Fruit fly (Drosophila melanogaster): ENCODE data around the gene Or85f.
A peak's percentile ranks its signal among the peaks of the same experiment; 100 is the strongest.

Gene Or85f

dm6 chr3R:9393542-9394025 lies 4.4 kb upstream of the Or85f start (continued):
- peak; percentile 70 for TF ChIP-seq dmrt99B (tag; optimal IDR thresholded peaks at IDR 0.05)
- TF ChIP-seq CG6654 (GFP tag; optimal IDR thresholded peaks at IDR 0.05): peak; percentile 42
- TF ChIP-seq da (GFP tag; optimal IDR thresholded peaks at IDR 0.05): no peak
- TF ChIP-seq dmrt11E (tag; optimal IDR thresholded peaks at IDR 0.05): peak; percentile 91
- TF ChIP-seq CG18011 (GFP tag; optimal IDR thresholded peaks at IDR 0.05): peak; percentile 7
- TF ChIP-seq exex (tag; optimal IDR thresholded peaks at IDR 0.05): peak; percentile 4
- no peak for TF ChIP-seq Hr39 (optimal IDR thresholded peaks at IDR 0.05)
- peak; percentile 25 for TF ChIP-seq MESR4 (GFP tag; optimal IDR thresholded peaks at IDR 0.05)
- no peak for TF ChIP-seq CG31388 (GFP tag; optimal IDR thresholded peaks at IDR 0.05)
- peak; percentile 58 for TF ChIP-seq salm (tag; optimal IDR thresholded peaks at IDR 0.05)
- 0 out of 2 replicates have a peak, but pooled peaks have one; percentile 12 for TF ChIP-seq Nf-YA (GFP tag; IDR thresholded peaks at IDR 0.05)
- TF ChIP-seq CG2678 (tag; optimal IDR thresholded peaks at IDR 0.05): peak; percentile 83
- no peak for TF ChIP-seq run (tag; optimal IDR thresholded peaks at IDR 0.05)
- peak; percentile 55 for TF ChIP-seq CG15269 (tag; optimal IDR thresholded peaks at IDR 0.05)
- peak; percentile 17 for TF ChIP-seq Dad (GFP tag; optimal IDR thresholded peaks at IDR 0.05)
- TF ChIP-seq CG10274 (GFP tag; optimal IDR thresholded peaks at IDR 0.05): peak; percentile 38
- no peak for TF ChIP-seq hb (GFP tag; IDR thresholded peaks at IDR 0.05; ENCODE audit: partially characterized antibody)
- no peak for TF ChIP-seq D19B (GFP tag; optimal IDR thresholded peaks at IDR 0.05)
- TF ChIP-seq Elba2 (GFP tag; optimal IDR thresholded peaks at IDR 0.05): no peak
- TF ChIP-seq BEAF-32 (GFP tag; optimal IDR thresholded peaks at IDR 0.05): no peak
- TF ChIP-seq CG32532 (GFP tag; IDR thresholded peaks at IDR 0.05): peak; percentile 56; the same call in 1 of the 2 replicates
- TF ChIP-seq Usf (GFP tag; optimal IDR thresholded peaks at IDR 0.05): peak; percentile 21
- TF ChIP-seq trh (GFP tag; optimal IDR thresholded peaks at IDR 0.05): peak; percentile 3
- TF ChIP-seq z (GFP tag; IDR thresholded peaks at IDR 0.05): peak; percentile 62; the same call in 2 of the 3 replicates
- peak; percentile 84 for TF ChIP-seq Med (GFP tag)
- TF ChIP-seq Ada2b (GFP tag; IDR thresholded peaks at IDR 0.05): peak; percentile 31; the same call in 1 of the 2 replicates
- no peak for TF ChIP-seq Lim3 (GFP tag; IDR thresholded peaks at IDR 0.05)
- TF ChIP-seq CG14014 (GFP tag; IDR thresholded peaks at IDR 0.05): peak; percentile 71
- peak; percentile 33 for TF ChIP-seq CG9817 (tag; optimal IDR thresholded peaks at IDR 0.05)
- TF ChIP-seq bowl (GFP tag; IDR thresholded peaks at IDR 0.05): no peak
- no peak for TF ChIP-seq crp (GFP tag; optimal IDR thresholded peaks at IDR 0.05)
- TF ChIP-seq CG6683 (GFP tag; optimal IDR thresholded peaks at IDR 0.05): peak; percentile 8
- TF ChIP-seq CG9797 (GFP tag; optimal IDR thresholded peaks at IDR 0.05): peak; percentile 19
- peak; percentile 60; the same call in 1 of the 2 replicates for TF ChIP-seq CG6689 (GFP tag; IDR thresholded peaks at IDR 0.05)
- no peak for TF ChIP-seq CG42726 (GFP tag; IDR thresholded peaks at IDR 0.05; ENCODE audit: partially characterized antibody)
- 0 out of 2 replicates have a peak, but pooled peaks have one; percentile 45 for TF ChIP-seq seq (GFP tag; IDR thresholded peaks at IDR 0.05)
- peak; percentile 65 for TF ChIP-seq CG12071 (GFP tag; optimal IDR thresholded peaks at IDR 0.05)
- TF ChIP-seq CG15514 (GFP tag; optimal IDR thresholded peaks at IDR 0.05): peak; percentile 48
- peak; percentile 78 for TF ChIP-seq chm (GFP tag; IDR thresholded peaks at IDR 0.05)
- TF ChIP-seq CG4707 (GFP tag; optimal IDR thresholded peaks at IDR 0.05): peak; percentile 61
- TF ChIP-seq Antp (GFP tag; optimal IDR thresholded peaks at IDR 0.05): peak; percentile 24
- peak; percentile 49 for TF ChIP-seq Six4 (GFP tag; optimal IDR thresholded peaks at IDR 0.05)
- TF ChIP-seq Aef1 (GFP tag; IDR thresholded peaks at IDR 0.05): no peak
- peak; percentile 65 for TF ChIP-seq CG10267 (tag; optimal IDR thresholded peaks at IDR 0.05)
- TF ChIP-seq Hmr (GFP tag; optimal IDR thresholded peaks at IDR 0.05): peak; percentile 77
- TF ChIP-seq CG2116 (GFP tag; optimal IDR thresholded peaks at IDR 0.05): peak; percentile 46
- peak; percentile 64 for TF ChIP-seq ewg (GFP tag; optimal IDR thresholded peaks at IDR 0.05)
- peak; percentile 7 for TF ChIP-seq CG9609 (GFP tag; optimal IDR thresholded peaks at IDR 0.05)
- TF ChIP-seq CG6272 (GFP tag; IDR thresholded peaks at IDR 0.05): no peak
- peak; percentile 46 for TF ChIP-seq CG31365 (tag; optimal IDR thresholded peaks at IDR 0.05)
